Fruit fly (Drosophila melanogaster): ENCODE measurements around the gene Zip99C.

The Zip99C gene

DNA sequence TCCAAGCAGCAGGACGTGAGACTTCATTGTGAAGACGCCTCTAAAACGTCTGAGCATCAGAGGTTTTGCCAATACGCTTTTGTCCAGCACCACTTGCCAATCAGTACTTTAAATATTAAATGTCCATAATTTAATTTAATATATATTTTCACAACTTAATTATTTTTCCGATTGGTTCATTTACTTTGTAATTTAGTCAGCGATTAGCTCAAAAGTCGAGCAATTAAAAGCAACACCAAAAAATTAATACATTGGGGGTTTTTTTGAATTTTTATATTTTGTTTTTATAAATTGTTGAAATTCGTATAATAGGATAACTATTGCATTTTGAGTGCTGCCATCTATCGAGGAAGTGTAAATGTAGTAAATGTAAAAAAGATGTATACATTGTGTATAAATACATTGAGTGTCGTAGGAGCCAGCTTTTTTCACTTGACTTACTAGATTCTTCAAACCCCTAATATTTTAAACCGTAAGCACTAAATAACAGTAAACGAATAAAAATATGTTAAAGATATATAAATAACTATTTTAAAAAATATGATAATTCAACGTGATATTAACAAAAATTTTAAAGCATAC is 35.2 kb upstream of the Zip99C start, which contains the start of gene CG15517 (continued):
- TF ChIP-seq Bgb (GFP tag; IDR thresholded peaks at IDR 0.05; ENCODE audit: partially characterized antibody) (peak; percentile 73), trem (tag; optimal IDR thresholded peaks at IDR 0.05) (peak; percentile 3), Asciz (GFP tag; optimal IDR thresholded peaks at IDR 0.05) (no peak), CG7372 (GFP tag; IDR thresholded peaks at IDR 0.05) (peak; percentile 45; the same call in 1 of the 2 replicates), Poxn (GFP tag; IDR thresholded peaks at IDR 0.05) (no peak), disco-r (GFP tag; optimal IDR thresholded peaks at IDR 0.05) (no peak), CG12391 (tag; optimal IDR thresholded peaks at IDR 0.05) (peak; percentile 3), E2f2 (GFP tag; IDR thresholded peaks at IDR 0.05) (0 out of 2 replicates have a peak, but pooled peaks have one; percentile 18), Lhr (GFP tag; optimal IDR thresholded peaks at IDR 0.05) (peak; percentile 29), CG32532 (GFP tag; IDR thresholded peaks at IDR 0.05) (peak; percentile 38; the same call in 1 of the 2 replicates), CG3847 (GFP tag; IDR thresholded peaks at IDR 0.05) (0 out of 2 replicates have a peak, but pooled peaks have one; percentile 9), CG15696 (tag; optimal IDR thresholded peaks at IDR 0.05) (peak; percentile 19), sd (tag; optimal IDR thresholded peaks at IDR 0.05) (peak; percentile 17), CG6791 (GFP tag; IDR thresholded peaks at IDR 0.05; ENCODE audit: partially characterized antibody) (peak; percentile 60; the same call in 1 of the 3 replicates), CG4328 (GFP tag; optimal IDR thresholded peaks at IDR 0.05) (no peak), da (GFP tag; optimal IDR thresholded peaks at IDR 0.05) (no peak), amos (GFP tag; IDR thresholded peaks at IDR 0.05; ENCODE audit: partially characterized antibody) (peak; percentile 67; the same call in 1 of the 2 replicates), CG13894 (tag; optimal IDR thresholded peaks at IDR 0.05) (peak; percentile 3), unpg (GFP tag; optimal IDR thresholded peaks at IDR 0.05) (peak; percentile 6), vnd (GFP tag; IDR thresholded peaks at IDR 0.05; ENCODE audit: partially characterized antibody) (no peak), CG18619 (GFP tag; optimal IDR thresholded peaks at IDR 0.05) (no peak), Hr78 (GFP tag; optimal IDR thresholded peaks at IDR 0.05) (no peak), Chrac-16 (GFP tag; optimal IDR thresholded peaks at IDR 0.05) (peak; percentile 36), CG30403 (GFP tag; optimal IDR thresholded peaks at IDR 0.05) (peak; percentile 9), peb (GFP tag; IDR thresholded peaks at IDR 0.05) (no peak), CG17829 (tag; optimal IDR thresholded peaks at IDR 0.05) (peak; percentile 30), maf-S (GFP tag; optimal IDR thresholded peaks at IDR 0.05) (no peak), Doc3 (GFP tag; IDR thresholded peaks at IDR 0.05; ENCODE audit: partially characterized antibody) (no peak), cg (GFP tag; optimal IDR thresholded peaks at IDR 0.05) (peak; percentile 2), Dp (GFP tag; optimal IDR thresholded peaks at IDR 0.05) (peak; percentile 2), ci (GFP tag; IDR thresholded peaks at IDR 0.05) (no peak), chinmo (GFP tag; IDR thresholded peaks at IDR 0.05; ENCODE audit: partially characterized antibody) (peak; percentile 66; the same call in 1 of the 4 replicates), Fer3 (tag; optimal IDR thresholded peaks at IDR 0.05) (peak; percentile 17), grau (tag; optimal IDR thresholded peaks at IDR 0.05) (peak; percentile 32), CG30020 (tag; optimal IDR thresholded peaks at IDR 0.05) (no peak), CG42726 (GFP tag; IDR thresholded peaks at IDR 0.05; ENCODE audit: partially characterized antibody) (peak; percentile 61), ssp (GFP tag; IDR thresholded peaks at IDR 0.05) (no peak), HmgZ (tag; optimal IDR thresholded peaks at IDR 0.05) (peak; percentile 52), CG18011 (GFP tag; optimal IDR thresholded peaks at IDR 0.05) (peak; percentile 97), CG3838 (GFP tag; optimal IDR thresholded peaks at IDR 0.05) (no peak), sug (tag; optimal IDR thresholded peaks at IDR 0.05) (peak; percentile 12), CG31224 (GFP tag; IDR thresholded peaks at IDR 0.05) (0 out of 2 replicates have a peak, but pooled peaks have one; percentile 6), Dip2 (GFP tag; IDR thresholded peaks at IDR 0.05) (peak; percentile 18; the same call in 1 of the 2 replicates), CG11504 (tag; optimal IDR thresholded peaks at IDR 0.05) (peak; percentile 70), Gsc (GFP tag; IDR thresholded peaks at IDR 0.05) (no peak), Xbp1 (GFP tag; optimal IDR thresholded peaks at IDR 0.05) (peak; percentile 20), Fer1 (GFP tag; optimal IDR thresholded peaks at IDR 0.05) (peak; percentile 13), Optix (GFP tag; IDR thresholded peaks at IDR 0.05) (no peak)

Data from whole organism, embryonic.